Worm (Caenorhabditis elegans) whole organism, young adult: ENCODE results near the gene sftb-2.

Experiments
- B0019.2 ChIP-seq: fragments of 200-800 bp; sonication (Bioruptor generic); conservative IDR thresholded peaks from 2 replicates; pipeline ENCODE4 v1.3.6; 2022; ENCODE audit warnings: missing genetic modification reagents, missing genetic modification characterization, missing compliant biosample characterization
- B0035.1 ChIP-seq: sonication (generic microtip); optimal IDR thresholded peaks from 2 replicates; lab custom pipeline; 2016; ENCODE audit warnings: missing genetic modification characterization, mild to moderate bottlenecking, missing compliant biosample characterization, missing genotype, missing genetic modification reagents
- C06A6.2 ChIP-seq: fragments of 200-800 bp; sonication (Bioruptor generic); conservative IDR thresholded peaks from 2 replicates; pipeline ENCODE4 v1.3.6; 2022; ENCODE audit warnings: missing genetic modification characterization, missing compliant biosample characterization
- D2030.7 ChIP-seq: fragments of 200-800 bp; sonication (Bioruptor generic); IDR thresholded peaks from 2 replicates; pipeline ENCODE4 v1.3.6; 2022; ENCODE audit warnings: missing genetic modification reagents, missing genetic modification characterization, missing compliant biosample characterization
- F22D6.2 ChIP-seq: sonication (generic microtip); optimal IDR thresholded peaks from 2 replicates; lab custom pipeline; 2016; ENCODE audit warnings: mild to moderate bottlenecking, missing genetic modification characterization, missing compliant biosample characterization
- F23B12.7 ChIP-seq: sonication (generic microtip); optimal IDR thresholded peaks from 2 replicates; lab custom pipeline; 2017; ENCODE audit warnings: missing genetic modification characterization, mild to moderate bottlenecking, missing compliant biosample characterization, antibody characterized with exemption, moderate library complexity; ENCODE audit not compliant: insufficient read depth
- F49E8.2 ChIP-seq: sonication (generic microtip); optimal IDR thresholded peaks from 3 replicates; lab custom pipeline; 2017; ENCODE audit warnings: missing genetic modification characterization, mild to moderate bottlenecking, missing compliant biosample characterization, antibody characterized with exemption, moderate library complexity; ENCODE audit not compliant: insufficient read depth
- T07F8.4 ChIP-seq: sonication (generic microtip); optimal IDR thresholded peaks from 2 replicates; lab custom pipeline; 2016; ENCODE audit warnings: mild to moderate bottlenecking, missing genetic modification characterization, moderate library complexity, missing compliant biosample characterization
- T26A5.8 ChIP-seq: sonication (generic microtip); optimal IDR thresholded peaks from 2 replicates; lab custom pipeline; 2016; ENCODE audit warnings: missing genetic modification characterization, missing compliant biosample characterization
- ZK185.1 ChIP-seq: sonication (generic microtip); optimal IDR thresholded peaks from 2 replicates; lab custom pipeline; 2016; ENCODE audit warnings: mild to moderate bottlenecking, missing genetic modification characterization, missing compliant biosample characterization; ENCODE audit not compliant: poor library complexity, severe bottlenecking
- akir-1 ChIP-seq: fragments of 200-800 bp; sonication (Bioruptor generic); optimal IDR thresholded peaks from 2 replicates; lab custom pipeline; 2018; ENCODE audit warnings: mild to moderate bottlenecking, missing genetic modification characterization, moderate library complexity, missing compliant biosample characterization
- attf-3 ChIP-seq: fragments of 200-800 bp; sonication (Bioruptor generic); conservative IDR thresholded peaks from 2 replicates; pipeline ENCODE4 v1.3.6; 2022; ENCODE audit warnings: missing genetic modification reagents, missing genetic modification characterization, missing compliant biosample characterization
- attf-5 ChIP-seq: fragments of 200-800 bp; sonication (Bioruptor generic); optimal IDR thresholded peaks from 2 replicates; lab custom pipeline; 2018; ENCODE audit warnings: mild to moderate bottlenecking, missing genetic modification characterization, missing compliant biosample characterization
- ccch-3 ChIP-seq: fragments of 200-800 bp; sonication (Bioruptor generic); optimal IDR thresholded peaks from 2 replicates; lab custom pipeline; 2018; ENCODE audit warnings: mild to moderate bottlenecking, missing genetic modification characterization, missing compliant biosample characterization
- cebp-1 ChIP-seq, 2 experiments: fragments of 200-800 bp in 1 of 2; sonication (Bioruptor generic) in 1 of 2; sonication (generic microtip) in 1 of 2; IDR thresholded peaks in 1 of 2; optimal IDR thresholded peaks in 1 of 2; 2 replicates each; pipeline versions ENCODE4 v1.3.6 to Lab custom; 2017 to 2022; ENCODE audit warnings: missing compliant biosample characterization in 2 of 2, missing genetic modification characterization in 2 of 2, mild to moderate bottlenecking in 1 of 2, missing genetic modification reagents in 1 of 2, moderate library complexity in 1 of 2
- ceh-27 ChIP-seq: fragments of 200-800 bp; sonication (Bioruptor generic); optimal IDR thresholded peaks from 2 replicates; lab custom pipeline; 2018; ENCODE audit warnings: mild to moderate bottlenecking, missing genetic modification characterization, moderate library complexity, missing compliant biosample characterization
- ceh-40 ChIP-seq: fragments of 200-800 bp; sonication (Bioruptor generic); IDR thresholded peaks from 2 replicates; pipeline ENCODE4 v1.3.6; 2022; ENCODE audit warnings: missing genetic modification characterization, missing compliant biosample characterization
- ceh-91 ChIP-seq: fragments of 200-800 bp; sonication (Bioruptor generic); IDR thresholded peaks from 2 replicates; pipeline ENCODE4 v1.3.6; 2022; ENCODE audit warnings: missing genetic modification reagents, missing genetic modification characterization, missing compliant biosample characterization
- dpl-1 ChIP-seq: fragments of 150-350 bp; optimal IDR thresholded peaks from 2 replicates; lab custom pipeline; 2014; ENCODE audit warnings: missing biosample characterization, missing genetic modification reagents, missing genetic modification characterization
- efl-1 ChIP-seq: fragments of 150-350 bp; optimal IDR thresholded peaks from 2 replicates; lab custom pipeline; 2014; ENCODE audit warnings: missing biosample characterization, missing genetic modification reagents, missing genetic modification characterization
- egl-44 ChIP-seq: fragments of 200-800 bp; sonication (Bioruptor generic); IDR thresholded peaks from 2 replicates; pipeline ENCODE4 v1.3.6; 2022; ENCODE audit warnings: missing genetic modification reagents, missing genetic modification characterization, missing compliant biosample characterization
- fkh-3 ChIP-seq: sonication (generic microtip); optimal IDR thresholded peaks from 2 replicates; lab custom pipeline; 2016; ENCODE audit warnings: mild to moderate bottlenecking, missing genetic modification characterization, missing compliant biosample characterization
- hmg-1.2 ChIP-seq: fragments of 200-800 bp; sonication (Bioruptor generic); IDR thresholded peaks from 2 replicates; pipeline ENCODE4 v1.3.6; 2022; ENCODE audit warnings: missing genetic modification reagents, missing genetic modification characterization, missing compliant biosample characterization
- lag-1 ChIP-seq: fragments of 200-800 bp; sonication (Bioruptor generic); IDR thresholded peaks from 2 replicates; pipeline ENCODE4 v1.3.6; 2022; ENCODE audit warnings: missing genetic modification reagents, missing genetic modification characterization, missing compliant biosample characterization
- lin-26 ChIP-seq: fragments of 200-800 bp; sonication (Bioruptor generic); IDR thresholded peaks from 2 replicates; pipeline ENCODE4 v1.3.6; 2022; ENCODE audit warnings: missing genetic modification reagents, missing genetic modification characterization, missing compliant biosample characterization
- lin-35 ChIP-seq, 3 experiments: fragments of 150-350 bp in 2 of 3; sonication (generic microtip) in 1 of 3; optimal IDR thresholded peaks; 2 replicates each; lab custom pipeline; 2014 to 2018; ENCODE audit warnings: missing biosample characterization in 3 of 3, missing genetic modification characterization in 3 of 3, missing genetic modification reagents in 3 of 3
- lin-54 ChIP-seq: fragments of 200-800 bp; sonication (Bioruptor generic); optimal IDR thresholded peaks from 2 replicates; lab custom pipeline; 2018; ENCODE audit warnings: mild to moderate bottlenecking, missing genetic modification characterization, missing compliant biosample characterization
- lir-1 ChIP-seq: fragments of 200-800 bp; sonication (Bioruptor generic); conservative IDR thresholded peaks from 2 replicates; pipeline ENCODE4 v1.3.6; 2022; ENCODE audit warnings: missing genetic modification reagents, missing genetic modification characterization, missing compliant biosample characterization
- lsl-1 ChIP-seq: fragments of 200-800 bp; sonication (Bioruptor generic); optimal IDR thresholded peaks from 2 replicates; lab custom pipeline; 2018; ENCODE audit warnings: mild to moderate bottlenecking, missing genetic modification characterization, moderate library complexity, missing compliant biosample characterization
- madf-3 ChIP-seq: fragments of 200-800 bp; sonication (Bioruptor generic); IDR thresholded peaks from 2 replicates; pipeline ENCODE4 v1.3.6; 2022; ENCODE audit warnings: missing genetic modification reagents, missing genetic modification characterization, missing compliant biosample characterization
- madf-6 ChIP-seq: fragments of 200-800 bp; sonication (Bioruptor generic); IDR thresholded peaks from 2 replicates; pipeline ENCODE4 v1.3.6; 2022; ENCODE audit warnings: missing genetic modification reagents, missing genetic modification characterization, missing compliant biosample characterization
- mcd-1 ChIP-seq: fragments of 200-800 bp; sonication (Bioruptor generic); IDR thresholded peaks from 2 replicates; pipeline ENCODE4 v1.3.6; 2022; ENCODE audit warnings: missing genetic modification reagents, missing genetic modification characterization, missing compliant biosample characterization
- mel-28 ChIP-seq: sonication (generic microtip); optimal IDR thresholded peaks from 2 replicates; lab custom pipeline; 2016; ENCODE audit warnings: borderline replicate concordance, mild to moderate bottlenecking, missing genetic modification characterization, missing compliant biosample characterization
- mes-4 ChIP-seq: sonication (generic microtip); optimal IDR thresholded peaks from 2 replicates; lab custom pipeline; 2016; ENCODE audit warnings: missing genotype, missing genetic modification characterization, missing compliant biosample characterization
- nfyb-1 ChIP-seq: fragments of 200-800 bp; sonication (Bioruptor generic); IDR thresholded peaks from 2 replicates; pipeline ENCODE4 v1.3.6; 2022; ENCODE audit warnings: missing genetic modification reagents, missing genetic modification characterization, missing compliant biosample characterization
- nhr-120 ChIP-seq: fragments of 200-800 bp; sonication (Bioruptor generic); IDR thresholded peaks from 2 replicates; pipeline ENCODE4 v1.3.6; 2022; ENCODE audit warnings: missing genetic modification characterization, missing compliant biosample characterization
- rcor-1 ChIP-seq: fragments of 200-800 bp; sonication (Bioruptor generic); IDR thresholded peaks from 2 replicates; pipeline ENCODE4 v1.3.6; 2022; ENCODE audit warnings: missing genetic modification reagents, missing genetic modification characterization, missing compliant biosample characterization
- rec-8 ChIP-seq, 2 experiments: sonication (generic microtip); optimal IDR thresholded peaks; 2 replicates each; lab custom pipeline; 2016; ENCODE audit warnings: mild to moderate bottlenecking in 2 of 2, missing genetic modification characterization in 2 of 2, missing genetic modification reagents in 2 of 2, missing genotype in 2 of 2, missing biosample characterization in 1 of 2, missing compliant biosample characterization in 1 of 2, moderate library complexity in 1 of 2
- sea-2 ChIP-seq: fragments of 200-800 bp; sonication (Bioruptor generic); IDR thresholded peaks from 2 replicates; pipeline ENCODE4 v1.3.6; 2022; ENCODE audit warnings: missing genetic modification characterization, missing compliant biosample characterization
- snpc-1.3 ChIP-seq: sonication (generic microtip); optimal IDR thresholded peaks from 2 replicates; lab custom pipeline; 2017; ENCODE audit warnings: missing genetic modification characterization, mild to moderate bottlenecking, missing compliant biosample characterization, antibody characterized with exemption, moderate library complexity, missing genotype, missing genetic modification reagents; ENCODE audit not compliant: insufficient read depth
- snpc-3.4 ChIP-seq: sonication (generic microtip); optimal IDR thresholded peaks from 2 replicates; lab custom pipeline; 2017; ENCODE audit warnings: missing genetic modification characterization, mild to moderate bottlenecking, missing compliant biosample characterization, antibody characterized with exemption, moderate library complexity, missing genotype, missing genetic modification reagents
- snpc-4 ChIP-seq, 5 experiments: fragments of 150-350 bp in 1 of 5; sonication (generic microtip) in 4 of 5; optimal IDR thresholded peaks; 2 replicates each; lab custom pipeline; 2014 to 2018; ENCODE audit warnings: missing genetic modification characterization in 5 of 5, missing biosample characterization in 3 of 5, antibody characterized with exemption in 2 of 5, mild to moderate bottlenecking in 2 of 5, missing compliant biosample characterization in 2 of 5, missing genotype in 2 of 5, moderate library complexity in 2 of 5, missing genetic modification reagents in 1 of 5
- somi-1 ChIP-seq: fragments of 200-800 bp; sonication (Bioruptor generic); optimal IDR thresholded peaks from 2 replicates; lab custom pipeline; 2018; ENCODE audit warnings: mild to moderate bottlenecking, missing genetic modification characterization, missing compliant biosample characterization
- tbp1 ChIP-seq: fragments of 200-800 bp; sonication (Bioruptor generic); optimal IDR thresholded peaks from 2 replicates; lab custom pipeline; 2018; ENCODE audit warnings: mild to moderate bottlenecking, missing genetic modification characterization, missing compliant biosample characterization
- tlf-1 ChIP-seq: fragments of 200-800 bp; sonication (Bioruptor generic); optimal IDR thresholded peaks from 2 replicates; lab custom pipeline; 2018; ENCODE audit warnings: mild to moderate bottlenecking, missing genetic modification characterization, missing compliant biosample characterization
- zim-3 ChIP-seq: sonication (generic microtip); optimal IDR thresholded peaks from 2 replicates; lab custom pipeline; 2017; ENCODE audit warnings: mild to moderate bottlenecking, missing genetic modification characterization, moderate library complexity, missing compliant biosample characterization

The sftb-2 gene

DNA sequence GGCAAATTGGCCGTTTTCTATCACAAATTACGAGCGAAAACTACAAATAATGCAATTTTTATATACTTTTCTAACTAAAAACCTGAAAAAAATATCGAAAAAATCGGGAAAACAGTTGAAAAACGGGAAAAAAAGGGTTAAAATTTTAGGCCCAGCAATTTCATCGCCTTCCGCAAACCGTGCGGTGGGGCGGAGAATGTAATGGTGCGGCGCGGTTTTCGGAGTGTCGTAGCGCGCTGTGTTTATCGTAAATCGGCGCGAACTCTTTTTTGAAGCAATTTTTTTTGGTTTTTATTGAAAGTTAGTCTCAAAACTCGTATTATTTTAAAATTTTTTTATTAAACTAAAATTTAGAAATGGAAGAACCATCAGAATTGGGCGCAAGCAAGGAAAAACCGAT lies 23.6 kb upstream of the sftb-2 start, which contains the start of gene picd-1:
TSS of gene picd-1 (plus strand) at position 352 of the 400 bp plus-strand sequence.
- TF ChIP-seq hmg-1.2 (peak; percentile 21; the same call in 1 of the 2 replicates), attf-3 (GFP tag; lab: Robert Waterston, UW) (peak; percentile 99), ceh-91 (GFP tag; lab: Robert Waterston, UW) (no peak), lin-35 (GFP tag; optimal IDR thresholded peaks at IDR 0.05; lab: Kevin White, UChicago) (peak in 1 of 3 experiments; percentile 36), snpc-1.3 (peak; percentile 63), F49E8.2 (peak; percentile 9), ceh-40 (GFP tag; lab: Robert Waterston, UW) (no peak), mel-28 (tag; lab: Kevin White, UChicago) (no peak), B0035.1 (no peak), tbp1 (GFP tag; lab: Kevin White, UChicago) (peak; percentile 24), lir-1 (no peak), D2030.7 (peak; percentile 69), madf-3 (GFP tag; lab: Robert Waterston, UW) (no peak), madf-6 (peak; percentile 22; the same call in 1 of the 2 replicates), rec-8 (tag; optimal IDR thresholded peaks at IDR 0.05; lab: Kevin White, UChicago) (no peak), snpc-4 (GFP tag; optimal IDR thresholded peaks at IDR 0.05; lab: Kevin White, UChicago) (no peak), snpc-4 (tag; optimal IDR thresholded peaks at IDR 0.05; lab: Kevin White, UChicago) (peak in 2 of 4 experiments; percentile 54 to 71), ccch-3 (GFP tag; lab: Kevin White, UChicago) (no peak), B0019.2 (GFP tag; lab: Robert Waterston, UW) (no peak), C06A6.2 (GFP tag; lab: Robert Waterston, UW) (no peak), dpl-1 (GFP tag; lab: Kevin White, UChicago) (peak; percentile 45), nhr-120 (no peak), efl-1 (GFP tag; lab: Kevin White, UChicago) (peak; percentile 68), lin-54 (GFP tag; lab: Kevin White, UChicago) (peak; percentile 51), nfyb-1 (GFP tag; lab: Robert Waterston, UW) (0 out of 2 replicates have a peak, but pooled peaks have one; percentile 46), lag-1 (GFP tag; lab: Robert Waterston, UW) (no peak), somi-1 (no peak), lin-26 (GFP tag; lab: Robert Waterston, UW) (no peak), T26A5.8 (no peak), cebp-1 (GFP tag; IDR thresholded peaks at IDR 0.05; lab: Robert Waterston, UW) (no peak), cebp-1 (tag; optimal IDR thresholded peaks at IDR 0.05; lab: Kevin White, UChicago) (no peak), tlf-1 (GFP tag; lab: Kevin White, UChicago) (no peak), mes-4 (no peak), T07F8.4 (tag; lab: Kevin White, UChicago) (no peak), zim-3 (no peak), mcd-1 (peak; percentile 65), attf-5 (GFP tag; lab: Kevin White, UChicago) (peak; percentile 65), sea-2 (GFP tag; lab: Robert Waterston, UW) (no peak), lsl-1 (GFP tag; lab: Kevin White, UChicago) (peak; percentile 3), ZK185.1 (tag; lab: Kevin White, UChicago) (no peak), snpc-3.4 (tag; lab: Kevin White, UChicago) (peak; percentile 40), F22D6.2 (tag; lab: Kevin White, UChicago) (no peak), ceh-27 (GFP tag; lab: Kevin White, UChicago) (peak; percentile 24), akir-1 (GFP tag; lab: Kevin White, UChicago) (no peak), F23B12.7 (tag; lab: Kevin White, UChicago) (peak; percentile 59), egl-44 (GFP tag; lab: Robert Waterston, UW) (no peak), rcor-1 (GFP tag; lab: Robert Waterston, UW) (peak; percentile 28; the same call in 1 of the 2 replicates), fkh-3 (no peak)
